Worm (Caenorhabditis elegans) whole organism, L1 larva: ENCODE results near the gene set-13.

Experiments
- C34B4.2 ChIP-seq: sonication (generic microtip); optimal IDR thresholded peaks from 2 replicates; lab custom pipeline; 2017; ENCODE audit warnings: mild to moderate bottlenecking, missing genetic modification characterization, missing compliant biosample characterization
- dpl-1 ChIP-seq, 3 experiments: fragments of 150-350 bp in 2 of 3; sonication (generic microtip) in 1 of 3; optimal IDR thresholded peaks; 2 replicates each; lab custom pipeline; 2014 to 2017; ENCODE audit warnings: missing biosample characterization in 3 of 3, missing genetic modification characterization in 3 of 3, missing genetic modification reagents in 3 of 3
- fos-1 ChIP-seq: fragments of 150-350 bp; optimal IDR thresholded peaks from 2 replicates; lab custom pipeline; 2014; ENCODE audit warnings: missing biosample characterization, missing genetic modification characterization
- nhr-76 ChIP-seq: sonication (generic microtip); optimal IDR thresholded peaks from 2 replicates; lab custom pipeline; 2017; ENCODE audit warnings: missing biosample characterization, missing genetic modification characterization

- TF ChIP-seq dpl-1 (GFP tag; optimal IDR thresholded peaks at IDR 0.05; lab: Kevin White, UChicago) = no peak
- TF ChIP-seq C34B4.2 (tag; lab: Kevin White, UChicago) = no peak
- TF ChIP-seq nhr-76 = no peak
- no peak for TF ChIP-seq fos-1
Observed at ce11 chrII:2773534-2773933, 43.2 kb upstream of the set-13 start, which contains the start of gene sdz-9.
